Fruit fly (Drosophila melanogaster) whole organism, embryonic: Measurements from ENCODE around the gene CG7557.

ENCODE experiments used
- CG2129 ChIP-seq: fragments of 200-800 bp; sonication (Bioruptor generic); IDR thresholded peaks from 2 replicates; pipeline ENCODE4 v1.3.6; 2022; ENCODE audit warnings: missing biosample characterization, missing genetic modification characterization; ENCODE audit not compliant: partially characterized antibody
- CG3281 ChIP-seq: fragments of 200-800 bp; sonication (Bioruptor generic); optimal IDR thresholded peaks from 3 replicates; lab custom pipeline; 2017; ENCODE audit warnings: missing biosample characterization, mild to moderate bottlenecking, missing genetic modification characterization
- CG5245 ChIP-seq: fragments of 200-800 bp; sonication (Bioruptor generic); optimal IDR thresholded peaks from 3 replicates; lab custom pipeline; 2016; ENCODE audit warnings: missing biosample characterization, missing genetic modification characterization
- CG8924 ChIP-seq: fragments of 200-800 bp; optimal IDR thresholded peaks from 3 replicates; lab custom pipeline; 2019; ENCODE audit warnings: missing biosample characterization, mild to moderate bottlenecking, missing genetic modification characterization, moderate library complexity
- Mes4 ChIP-seq: fragments of 200-800 bp; sonication (Bioruptor generic); optimal IDR thresholded peaks from 2 replicates; lab custom pipeline; 2016; ENCODE audit warnings: missing biosample characterization, missing genetic modification characterization
- Nf-YA ChIP-seq: fragments of 200-800 bp; sonication (Bioruptor generic); IDR thresholded peaks from 2 replicates; pipeline ENCODE4 v1.3.6; 2022; ENCODE audit warnings: missing biosample characterization, missing genetic modification characterization

DNA sequence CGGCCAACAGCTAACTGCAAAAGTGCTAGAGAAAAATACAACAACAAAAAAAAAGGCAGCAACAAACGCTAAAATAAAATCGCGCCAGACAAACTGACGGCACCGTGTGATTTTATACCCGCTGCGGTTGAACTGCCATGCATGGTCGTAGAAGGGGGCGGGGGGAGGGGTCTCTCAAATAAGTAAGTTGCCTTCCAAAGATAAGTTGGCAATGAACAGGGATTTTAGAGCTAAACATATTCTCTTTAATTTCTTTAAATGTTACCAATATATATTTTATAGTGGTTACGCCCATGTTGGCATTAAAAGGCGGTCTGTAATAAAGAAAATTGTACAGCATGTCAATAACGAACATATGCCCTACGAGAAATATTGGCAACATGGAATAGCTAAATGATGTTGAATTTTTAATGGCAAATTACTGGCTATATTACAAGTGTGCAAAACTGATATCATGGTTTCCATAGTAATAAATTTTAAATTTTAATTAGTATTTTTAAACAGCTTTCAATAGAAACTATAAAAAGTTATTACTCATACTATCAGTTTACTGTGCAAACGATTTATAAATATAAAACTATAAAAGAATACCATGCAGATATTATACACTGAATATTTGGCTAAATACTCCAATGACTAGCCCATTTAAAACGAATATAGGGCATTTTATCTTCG lies 13.6 kb upstream of the CG7557 start:
- TF ChIP-seq Nf-YA (GFP tag; lab: Robert Waterston, UW) (no peak), CG8924 (peak; percentile 36), CG2129 (GFP tag; lab: Robert Waterston, UW) (no peak), CG3281 (GFP tag; lab: Kevin White, UChicago) (peak; percentile 42), CG5245 (peak; percentile 49), Mes4 (peak; percentile 49)
